Worm (Caenorhabditis elegans) whole organism, L4 larva: ENCODE results near the gene clu-1.

Experiments
- dmd-6 ChIP-seq: fragments of 200-800 bp; sonication (Bioruptor generic); IDR thresholded peaks from 2 replicates; pipeline ENCODE4 v1.3.6; 2022; ENCODE audit warnings: missing genetic modification reagents, missing genetic modification characterization, missing compliant biosample characterization
- lir-3 ChIP-seq: sonication (generic microtip); optimal IDR thresholded peaks from 2 replicates; lab custom pipeline; 2016; ENCODE audit warnings: mild to moderate bottlenecking, missing genetic modification characterization, missing compliant biosample characterization
- nhr-10 ChIP-seq: fragments of 150-350 bp; optimal IDR thresholded peaks from 2 replicates; lab custom pipeline; 2014; ENCODE audit warnings: missing biosample characterization, missing genetic modification characterization
- zip-2 ChIP-seq: fragments of 150-350 bp; optimal IDR thresholded peaks from 2 replicates; lab custom pipeline; 2014; ENCODE audit warnings: missing biosample characterization, missing genetic modification characterization

- no peak for TF ChIP-seq lir-3 (tag; lab: Kevin White, UChicago)
- no peak for TF ChIP-seq nhr-10
- no peak for TF ChIP-seq zip-2 (tag; lab: Kevin White, UChicago)
- TF ChIP-seq dmd-6 = no peak
Observed at ce11 chrIII:9488027-9488426, 33.2 kb downstream of the clu-1 start.
